Worm (Caenorhabditis elegans) whole organism, late embryonic: ENCODE results near the gene T09A5.14.

ENCODE experiments used
- F13H6.1 ChIP-seq: sonication (generic microtip); optimal IDR thresholded peaks from 2 replicates; lab custom pipeline; 2016; ENCODE audit warnings: missing genetic modification characterization, missing compliant biosample characterization
- K09A11.1 ChIP-seq: sonication (generic microtip); optimal IDR thresholded peaks from 2 replicates; lab custom pipeline; 2017; ENCODE audit warnings: antibody characterized with exemption, mild to moderate bottlenecking, missing genetic modification characterization, missing compliant biosample characterization; ENCODE audit not compliant: insufficient read depth
- ama-1 ChIP-seq: fragments of 150-350 bp; optimal IDR thresholded peaks from 2 replicates; lab custom pipeline; 2014
- ceh-14 ChIP-seq: sonication (generic microtip); optimal IDR thresholded peaks from 2 replicates; lab custom pipeline; 2016; ENCODE audit warnings: missing genotype, missing genetic modification characterization, missing compliant biosample characterization
- ceh-18 ChIP-seq: sonication (generic microtip); optimal IDR thresholded peaks from 2 replicates; lab custom pipeline; 2016; ENCODE audit warnings: missing genetic modification characterization, missing compliant biosample characterization
- ceh-19 ChIP-seq: fragments of 200-800 bp; sonication (Bioruptor generic); optimal IDR thresholded peaks from 2 replicates; lab custom pipeline; 2018; ENCODE audit warnings: mild to moderate bottlenecking, missing genetic modification characterization, missing compliant biosample characterization
- ceh-22 ChIP-seq: sonication (generic microtip); optimal IDR thresholded peaks from 2 replicates; lab custom pipeline; 2017; ENCODE audit warnings: missing biosample characterization, missing genetic modification characterization
- ceh-24 ChIP-seq: sonication (generic microtip); optimal IDR thresholded peaks from 2 replicates; lab custom pipeline; 2016; ENCODE audit warnings: mild to moderate bottlenecking, missing genetic modification characterization, missing compliant biosample characterization
- ceh-34 ChIP-seq: sonication (generic microtip); optimal IDR thresholded peaks from 2 replicates; lab custom pipeline; 2016; ENCODE audit warnings: mild to moderate bottlenecking, missing genetic modification characterization, missing compliant biosample characterization
- ceh-45 ChIP-seq: fragments of 200-800 bp; sonication (Bioruptor generic); IDR thresholded peaks from 2 replicates; pipeline ENCODE4 v1.3.6; 2022; ENCODE audit warnings: missing genetic modification reagents, missing genetic modification characterization, missing compliant biosample characterization
- ceh-48 ChIP-seq: sonication (generic microtip); optimal IDR thresholded peaks from 2 replicates; lab custom pipeline; 2016; ENCODE audit warnings: missing genetic modification characterization, inconsistent platforms, missing compliant biosample characterization
- ceh-6 ChIP-seq: fragments of 200-800 bp; sonication (Bioruptor generic); optimal IDR thresholded peaks from 2 replicates; lab custom pipeline; 2018; ENCODE audit warnings: mild to moderate bottlenecking, missing genetic modification characterization, missing compliant biosample characterization
- ceh-9 ChIP-seq: sonication (generic microtip); optimal IDR thresholded peaks from 2 replicates; lab custom pipeline; 2016; ENCODE audit warnings: mild to moderate bottlenecking, missing genetic modification characterization, inconsistent platforms, missing compliant biosample characterization
- dve-1 ChIP-seq: sonication (generic microtip); optimal IDR thresholded peaks from 2 replicates; lab custom pipeline; 2017; ENCODE audit warnings: antibody characterized with exemption, mild to moderate bottlenecking, missing genetic modification characterization, missing compliant biosample characterization
- elt-2 ChIP-seq: sonication (generic microtip); optimal IDR thresholded peaks from 2 replicates; lab custom pipeline; 2016; ENCODE audit warnings: missing genetic modification reagents, missing genetic modification characterization, missing compliant biosample characterization
- eyg-1 ChIP-seq: sonication (generic microtip); optimal IDR thresholded peaks from 2 replicates; lab custom pipeline; 2016; ENCODE audit warnings: missing genotype, missing genetic modification characterization, missing compliant biosample characterization
- hlh-30 ChIP-seq: sonication (generic microtip); optimal IDR thresholded peaks from 2 replicates; lab custom pipeline; 2017; ENCODE audit warnings: antibody characterized with exemption, missing genetic modification characterization, missing compliant biosample characterization; ENCODE audit not compliant: insufficient read depth
- lim-6 ChIP-seq: sonication (generic microtip); optimal IDR thresholded peaks from 2 replicates; lab custom pipeline; 2016; ENCODE audit warnings: missing genetic modification characterization, missing compliant biosample characterization
- lin-11 ChIP-seq: fragments of 200-800 bp; sonication (Bioruptor generic); optimal IDR thresholded peaks from 2 replicates; lab custom pipeline; 2018; ENCODE audit warnings: mild to moderate bottlenecking, missing genetic modification characterization, missing compliant biosample characterization
- mec-3 ChIP-seq: sonication (generic microtip); optimal IDR thresholded peaks from 2 replicates; lab custom pipeline; 2016; ENCODE audit warnings: borderline replicate concordance, missing genetic modification characterization, missing compliant biosample characterization
- nfya-1 ChIP-seq: sonication (generic microtip); optimal IDR thresholded peaks from 2 replicates; lab custom pipeline; 2017; ENCODE audit warnings: missing genetic modification characterization, mild to moderate bottlenecking, missing compliant biosample characterization, antibody characterized with exemption, moderate library complexity
- nhr-232 ChIP-seq: sonication (generic microtip); optimal IDR thresholded peaks from 2 replicates; lab custom pipeline; 2016; ENCODE audit warnings: missing genetic modification characterization, missing compliant biosample characterization
- npax-4 ChIP-seq: sonication (generic microtip); optimal IDR thresholded peaks from 2 replicates; lab custom pipeline; 2016; ENCODE audit warnings: missing genetic modification characterization, missing compliant biosample characterization
- odd-2 ChIP-seq: sonication (generic microtip); optimal IDR thresholded peaks from 2 replicates; lab custom pipeline; 2017; ENCODE audit warnings: antibody characterized with exemption, mild to moderate bottlenecking, missing genetic modification characterization, missing compliant biosample characterization
- pat-9 ChIP-seq: fragments of 200-800 bp; sonication (Bioruptor generic); optimal IDR thresholded peaks from 2 replicates; lab custom pipeline; 2018; ENCODE audit warnings: mild to moderate bottlenecking, missing genetic modification characterization, moderate library complexity, missing compliant biosample characterization
- ref-2 ChIP-seq: sonication (generic microtip); optimal IDR thresholded peaks from 2 replicates; lab custom pipeline; 2016; ENCODE audit warnings: missing genetic modification characterization, missing compliant biosample characterization
- sox-4 ChIP-seq: sonication (generic microtip); optimal IDR thresholded peaks from 2 replicates; lab custom pipeline; 2017; ENCODE audit warnings: mild to moderate bottlenecking, missing genetic modification characterization, inconsistent platforms, missing compliant biosample characterization
- syd-9 ChIP-seq: sonication (generic microtip); optimal IDR thresholded peaks from 2 replicates; lab custom pipeline; 2016; ENCODE audit warnings: mild to moderate bottlenecking, missing genetic modification characterization, moderate library complexity, missing compliant biosample characterization
- tbx-2 ChIP-seq: sonication (generic microtip); optimal IDR thresholded peaks from 2 replicates; lab custom pipeline; 2016; ENCODE audit warnings: missing genetic modification characterization, missing compliant biosample characterization
- unc-42 ChIP-seq: sonication (generic microtip); optimal IDR thresholded peaks from 2 replicates; lab custom pipeline; 2016; ENCODE audit warnings: missing genotype, missing genetic modification characterization, missing compliant biosample characterization
- unc-55 ChIP-seq: sonication (generic microtip); optimal IDR thresholded peaks from 2 replicates; lab custom pipeline; 2017; ENCODE audit warnings: missing biosample characterization, missing genetic modification reagents, missing genetic modification characterization
- unc-86 ChIP-seq: sonication (generic microtip); optimal IDR thresholded peaks from 2 replicates; lab custom pipeline; 2016; ENCODE audit warnings: missing genetic modification characterization, missing compliant biosample characterization
- ztf-16 ChIP-seq: sonication (generic microtip); optimal IDR thresholded peaks from 2 replicates; lab custom pipeline; 2017; ENCODE audit warnings: missing genetic modification characterization, missing compliant biosample characterization

T09A5.14 gene

DNA sequence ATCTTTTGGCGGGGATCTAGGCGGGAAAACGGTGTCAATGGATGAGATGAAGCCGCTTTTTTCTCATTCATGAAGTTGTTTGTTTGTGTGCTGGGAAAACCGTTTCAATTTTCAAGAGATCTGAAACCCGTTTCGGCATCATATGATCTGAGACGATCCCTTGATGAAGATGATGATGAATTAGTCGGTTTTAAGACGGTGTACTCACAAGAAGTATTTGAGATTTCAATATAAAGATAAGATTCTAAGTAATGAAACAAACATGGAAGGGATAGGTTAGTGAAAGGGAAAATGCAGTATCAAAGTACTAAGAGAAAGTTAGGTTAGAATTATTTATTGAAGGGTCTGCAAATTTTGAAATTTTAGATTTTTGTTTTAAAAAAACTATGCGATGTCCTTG is 24.0 kb upstream of the T09A5.14 start:
- TF ChIP-seq nhr-232: no peak
- no peak for TF ChIP-seq ceh-45 (GFP tag; lab: Robert Waterston, UW)
- TF ChIP-seq dve-1 (tag; lab: Kevin White, UChicago): no peak
- TF ChIP-seq ceh-34 (tag; lab: Kevin White, UChicago): no peak
- TF ChIP-seq ceh-14: no peak
- TF ChIP-seq ceh-19 (GFP tag; lab: Kevin White, UChicago): no peak
- no peak for TF ChIP-seq ceh-18 (tag; lab: Kevin White, UChicago)
- TF ChIP-seq syd-9 (tag; lab: Kevin White, UChicago): no peak
- no peak for TF ChIP-seq ref-2 (tag; lab: Kevin White, UChicago)
- TF ChIP-seq ztf-16: no peak
- no peak for TF ChIP-seq eyg-1 (tag; lab: Kevin White, UChicago)
- no peak for TF ChIP-seq unc-86 (tag; lab: Kevin White, UChicago)
- no peak for TF ChIP-seq lim-6 (tag; lab: Kevin White, UChicago)
- no peak for TF ChIP-seq hlh-30 (tag; lab: Kevin White, UChicago)
- no peak for TF ChIP-seq ceh-22
- TF ChIP-seq ama-1: no peak
- no peak for TF ChIP-seq K09A11.1
- TF ChIP-seq lin-11 (tag; lab: Kevin White, UChicago): no peak
- TF ChIP-seq ceh-9 (tag; lab: Kevin White, UChicago): no peak
- TF ChIP-seq npax-4 (tag; lab: Kevin White, UChicago): no peak

DNA sequence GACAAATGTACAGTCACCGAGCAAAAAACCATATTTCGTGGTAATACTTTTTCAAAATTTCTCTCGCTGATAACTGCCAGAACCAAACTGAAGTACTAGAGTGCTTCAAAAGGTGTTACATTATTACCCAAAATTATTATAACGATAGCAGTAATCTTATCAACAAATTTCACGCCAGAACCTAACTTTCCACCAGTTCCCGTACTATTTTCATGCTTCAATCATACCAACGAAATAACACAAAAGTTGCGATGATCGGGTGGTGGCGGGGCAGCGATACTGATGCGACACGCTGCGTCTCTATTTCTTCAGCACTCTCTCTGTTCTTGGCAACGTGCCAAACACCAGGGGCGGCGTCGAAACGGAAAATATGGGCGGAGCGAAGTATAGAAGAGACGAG is 23.2 kb upstream of the T09A5.14 start:
- TF ChIP-seq mec-3 (no peak), nfya-1 (tag; lab: Kevin White, UChicago) (peak; percentile 26), ceh-48 (tag; lab: Kevin White, UChicago) (no peak), ceh-6 (GFP tag; lab: Kevin White, UChicago) (no peak), elt-2 (tag; lab: Kevin White, UChicago) (peak; percentile 55), F13H6.1 (no peak), ceh-34 (tag; lab: Kevin White, UChicago) (no peak), ceh-18 (tag; lab: Kevin White, UChicago) (peak; percentile 10)
- TF ChIP-seq, all 69 proteins: peak for 3

DNA sequence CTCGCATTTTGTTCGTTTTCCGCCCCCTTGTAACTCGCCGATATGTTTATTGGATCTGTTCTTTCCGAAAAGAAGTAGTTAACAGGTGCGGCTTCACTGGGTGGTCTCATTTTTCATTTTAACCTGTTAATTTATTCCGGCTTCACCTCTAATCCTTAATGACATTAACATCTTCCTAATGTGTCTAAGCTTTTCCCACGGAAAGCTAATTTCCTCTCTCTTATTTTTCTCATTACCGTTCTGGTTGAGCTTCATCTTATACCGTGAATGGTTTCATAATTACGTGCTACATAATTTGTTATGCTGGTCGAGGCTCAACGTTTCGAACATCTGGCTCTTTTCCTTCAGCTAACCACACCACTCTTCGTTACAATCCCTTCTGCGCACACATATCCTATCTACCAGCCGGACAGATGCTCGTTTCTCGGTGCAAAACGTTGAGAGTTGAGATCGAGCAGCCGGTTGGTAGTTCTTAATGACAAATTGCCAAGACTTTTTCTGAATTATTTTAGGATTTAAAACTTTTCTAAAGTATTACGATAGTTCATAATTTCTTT is 22.7 kb upstream of the T09A5.14 start:
- TF ChIP-seq tbx-2 (tag; lab: Kevin White, UChicago): peak; percentile 36
- TF ChIP-seq unc-42 (tag; lab: Kevin White, UChicago): peak; percentile 86
- no peak for TF ChIP-seq pat-9 (tag; lab: Kevin White, UChicago)

DNA sequence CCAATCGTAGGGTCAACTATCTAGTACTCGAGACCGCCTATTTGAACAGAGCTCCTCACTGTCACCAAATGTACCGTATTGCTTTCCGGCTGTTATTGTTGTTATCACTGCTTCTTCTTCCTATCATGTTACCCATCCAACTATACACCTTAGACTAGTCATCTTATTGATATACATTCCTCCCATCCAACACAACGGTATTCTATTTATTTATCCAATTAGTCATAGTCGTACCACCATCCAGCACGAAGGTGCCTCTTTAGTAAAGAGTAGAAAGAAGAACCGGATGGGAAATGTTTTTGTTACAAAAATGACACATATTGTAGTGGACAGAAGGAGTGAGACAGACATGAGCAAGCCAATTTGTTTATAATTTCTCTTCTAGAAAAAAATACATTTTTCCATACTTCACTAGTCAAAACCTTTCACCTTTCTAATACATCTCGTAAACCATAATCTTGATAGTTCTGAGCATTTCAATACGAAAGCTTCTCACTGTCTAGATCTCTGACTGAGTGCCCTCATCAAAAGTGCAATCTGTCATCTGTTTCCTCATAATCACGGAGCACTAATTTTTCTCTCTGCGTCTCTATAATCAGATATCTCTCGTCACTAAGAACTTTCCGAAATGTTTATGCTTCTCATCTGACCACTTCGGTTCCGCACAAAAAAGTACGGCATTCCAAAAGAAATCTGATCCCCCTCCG is 21.8 kb upstream of the T09A5.14 start:
- TF ChIP-seq ceh-24 (tag; lab: Kevin White, UChicago) (no peak), sox-4 (tag; lab: Kevin White, UChicago) (no peak), ceh-19 (GFP tag; lab: Kevin White, UChicago) (no peak), odd-2 (peak; percentile 3), ama-1 (no peak), unc-42 (tag; lab: Kevin White, UChicago) (no peak), ceh-34 (tag; lab: Kevin White, UChicago) (no peak), ceh-45 (GFP tag; lab: Robert Waterston, UW) (no peak), unc-55 (GFP tag; lab: Kevin White, UChicago) (peak; percentile 69)
